Worm (Caenorhabditis elegans): ENCODE data around the gene F55G7.1.

DNA sequence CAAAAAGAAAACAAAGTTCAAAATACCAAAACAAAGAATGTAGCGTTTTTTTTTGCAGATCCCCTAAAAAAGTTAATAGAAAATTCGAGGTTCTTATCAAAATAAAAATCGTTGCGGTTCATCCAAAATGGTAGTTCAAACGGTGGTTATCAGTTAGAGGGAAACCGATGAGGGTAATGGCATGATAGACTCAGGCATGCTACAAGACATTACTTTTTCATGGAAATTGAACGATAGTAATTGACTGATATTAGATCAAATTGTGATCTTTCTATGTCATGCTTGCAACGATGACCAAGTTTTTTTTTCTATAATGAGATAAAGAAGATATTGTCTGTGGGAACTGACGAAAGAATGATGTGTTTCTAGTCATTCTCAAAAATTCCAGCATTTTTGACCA is 40.3 kb downstream of the F55G7.1 start:
- TF ChIP-seq rnt-1 (tag; optimal IDR thresholded peaks at IDR 0.05) (no peak), dve-1 (tag; optimal IDR thresholded peaks at IDR 0.05) (no peak), pha-4 (tag; optimal IDR thresholded peaks at IDR 0.05) (no peak), che-1 (tag; optimal IDR thresholded peaks at IDR 0.05) (no peak)
